Worm (Caenorhabditis elegans) whole organism, L2 larva: ENCODE data around the gene cids-1.

Experiments used
- F13H6.1 ChIP-seq: sonication (generic microtip); optimal IDR thresholded peaks from 2 replicates; lab custom pipeline; 2016; ENCODE audit warnings: missing genetic modification characterization, missing compliant biosample characterization
- ZK546.5 ChIP-seq: sonication (generic microtip); optimal IDR thresholded peaks from 2 replicates; lab custom pipeline; 2017; ENCODE audit warnings: missing biosample characterization, missing genetic modification characterization
- crh-2 ChIP-seq: sonication (generic microtip); optimal IDR thresholded peaks from 2 replicates; lab custom pipeline; 2017; ENCODE audit warnings: missing biosample characterization, missing genetic modification characterization
- mbf-1 ChIP-seq: sonication (generic microtip); optimal IDR thresholded peaks from 2 replicates; lab custom pipeline; 2017; ENCODE audit warnings: missing biosample characterization, missing genetic modification characterization
- sem-4 ChIP-seq: fragments of 150-350 bp; optimal IDR thresholded peaks from 2 replicates; lab custom pipeline; 2014; ENCODE audit warnings: missing biosample characterization, missing genetic modification reagents, missing genetic modification characterization
- unc-55 ChIP-seq: fragments of 150-350 bp; sonication (generic microtip); optimal IDR thresholded peaks from 3 replicates; lab custom pipeline; 2014; ENCODE audit warnings: missing biosample characterization, missing genetic modification reagents, missing genetic modification characterization
- ztf-11 ChIP-seq: sonication (generic microtip); optimal IDR thresholded peaks from 2 replicates; lab custom pipeline; 2017; ENCODE audit warnings: missing biosample characterization, missing genetic modification characterization

DNA sequence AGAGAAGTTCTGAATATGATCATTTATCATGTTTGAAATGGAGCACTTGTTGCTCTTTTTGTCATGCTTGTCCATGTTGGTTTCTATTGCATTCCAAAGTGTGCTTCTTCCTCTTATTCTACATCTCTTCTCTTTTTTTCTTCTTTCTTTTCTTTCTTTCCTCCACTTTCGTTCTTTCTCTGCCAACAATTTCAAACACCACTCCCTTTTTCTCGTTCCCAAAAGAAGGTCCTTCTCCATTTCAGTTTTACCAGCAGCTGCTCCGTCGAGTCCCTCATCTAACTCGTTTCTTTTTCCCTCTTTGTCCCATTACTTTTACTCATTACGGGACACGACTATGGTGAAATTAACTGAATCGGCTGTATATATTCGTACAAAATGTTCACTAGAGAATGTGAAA lies 10.7 kb downstream of the cids-1 start, which contains the start of gene F09G8.5:
- peak; percentile 81 for TF ChIP-seq unc-55 (GFP tag; lab: Kevin White, UChicago)
- TF ChIP-seq crh-2 (tag; lab: Kevin White, UChicago), result no peak
- no peak for TF ChIP-seq ZK546.5 (tag; lab: Kevin White, UChicago)
- no peak for TF ChIP-seq sem-4 (tag; lab: Kevin White, UChicago)
- no peak for TF ChIP-seq F13H6.1 (tag; lab: Kevin White, UChicago)
- TF ChIP-seq mbf-1 (tag; lab: Kevin White, UChicago), result no peak
- no peak for TF ChIP-seq ztf-11 (tag; lab: Kevin White, UChicago)
